Fruit fly (Drosophila melanogaster): Measurements from ENCODE around the gene Mec2.

dm6 chrX:19179696-19180255 is 8.1 kb upstream of the Mec2 start, which contains the start of the genes CG7556 and CG7453:
- no peak for TF ChIP-seq N (GFP tag; optimal IDR thresholded peaks at IDR 0.05)
- TF ChIP-seq Hr83 (GFP tag; optimal IDR thresholded peaks at IDR 0.05; ENCODE audit: poor library complexity, severe bottlenecking) = no peak
- TF ChIP-seq lola (GFP tag; optimal IDR thresholded peaks at IDR 0.05) = no peak
- TF ChIP-seq ey (GFP tag; optimal IDR thresholded peaks at IDR 0.05) = peak; percentile 78
- no peak for TF ChIP-seq Dfd (GFP tag; optimal IDR thresholded peaks at IDR 0.05)
- TF ChIP-seq foxo (GFP tag; optimal IDR thresholded peaks at IDR 0.05) = peak in 1 of 2 experiments; percentile 85
- peak; percentile 72 for TF ChIP-seq psq (GFP tag; optimal IDR thresholded peaks at IDR 0.05)
- TF ChIP-seq Rel (GFP tag; optimal IDR thresholded peaks at IDR 0.05) = no peak
- peak; percentile 12 for TF ChIP-seq Rel (tag; optimal IDR thresholded peaks at IDR 0.05)
- peak; percentile 82 for TF ChIP-seq fru (GFP tag; optimal IDR thresholded peaks at IDR 0.05)
- TF ChIP-seq h (GFP tag; optimal IDR thresholded peaks at IDR 0.05) = peak; percentile 82
- TF ChIP-seq CrebA (GFP tag; optimal IDR thresholded peaks at IDR 0.05; ENCODE audit: borderline replicate concordance) = no peak
- no peak for TF ChIP-seq Hr78 (GFP tag; optimal IDR thresholded peaks at IDR 0.05)
- peak; percentile 51 for TF ChIP-seq GATAd (GFP tag; optimal IDR thresholded peaks at IDR 0.05)
